Fruit fly (Drosophila melanogaster) whole organism, embryonic: ENCODE data around the gene CG6012.

Source experiments
- Asciz ChIP-seq: fragments of 200-800 bp; sonication (Bioruptor generic); optimal IDR thresholded peaks from 2 replicates; lab custom pipeline; 2017; ENCODE audit warnings: missing biosample characterization, mild to moderate bottlenecking, missing genetic modification characterization, missing genetic modification reagents
- CG10209 ChIP-seq: fragments of 200-800 bp; sonication (Bioruptor generic); optimal IDR thresholded peaks from 3 replicates; lab custom pipeline; 2017; ENCODE audit warnings: missing biosample characterization, mild to moderate bottlenecking, missing genetic modification characterization, missing genetic modification reagents
- CG10274 ChIP-seq: fragments of 200-800 bp; sonication (Bioruptor generic); optimal IDR thresholded peaks from 3 replicates; lab custom pipeline; 2017; ENCODE audit warnings: missing biosample characterization, mild to moderate bottlenecking, missing genetic modification characterization
- CG10543 ChIP-seq: fragments of 200-800 bp; sonication (Bioruptor generic); optimal IDR thresholded peaks from 3 replicates; lab custom pipeline; 2017; ENCODE audit warnings: missing biosample characterization, mild to moderate bottlenecking, missing genetic modification characterization, moderate library complexity
- CG1233 ChIP-seq: fragments of 200-800 bp; sonication (Bioruptor generic); optimal IDR thresholded peaks from 4 replicates; lab custom pipeline; 2018; ENCODE audit warnings: missing biosample characterization, mild to moderate bottlenecking, missing genetic modification characterization
- CG14710 ChIP-seq: fragments of 200-800 bp; sonication (Bioruptor generic); optimal IDR thresholded peaks from 3 replicates; lab custom pipeline; 2019; ENCODE audit warnings: missing biosample characterization, mild to moderate bottlenecking, missing genetic modification characterization, moderate library complexity
- CG17186 ChIP-seq: fragments of 200-800 bp; sonication (Bioruptor generic); optimal IDR thresholded peaks from 3 replicates; lab custom pipeline; 2017; ENCODE audit warnings: missing biosample characterization, missing genetic modification reagents, missing genetic modification characterization
- CG17361 ChIP-seq: fragments of 200-800 bp; sonication (Bioruptor generic); IDR thresholded peaks from 3 replicates; pipeline ENCODE4 v1.3.6; 2022; ENCODE audit warnings: missing biosample characterization, missing genetic modification characterization
- CG1832 ChIP-seq: fragments of 200-800 bp; sonication (Bioruptor generic); optimal IDR thresholded peaks from 2 replicates; lab custom pipeline; 2017; ENCODE audit warnings: missing biosample characterization, mild to moderate bottlenecking, missing genetic modification characterization, inconsistent platforms
- CG42726 ChIP-seq: fragments of 200-800 bp; sonication (Bioruptor generic); IDR thresholded peaks from 2 replicates; pipeline ENCODE4 v1.3.6; 2022; ENCODE audit warnings: missing biosample characterization, missing genetic modification characterization; ENCODE audit not compliant: partially characterized antibody
- CG5953 ChIP-seq: fragments of 200-800 bp; sonication (Bioruptor generic); IDR thresholded peaks from 2 replicates; pipeline ENCODE4 v1.3.6; 2022; ENCODE audit warnings: missing biosample characterization, missing genetic modification characterization
- CG6765 ChIP-seq: fragments of 200-800 bp; sonication (Bioruptor generic); optimal IDR thresholded peaks from 3 replicates; lab custom pipeline; 2017; ENCODE audit warnings: missing biosample characterization, mild to moderate bottlenecking, missing genetic modification characterization
- CG8290 ChIP-seq, 3 experiments: fragments of 200-800 bp; sonication (Bioruptor generic); optimal IDR thresholded peaks; 2 replicates each; lab custom pipeline; 2016 to 2019; ENCODE audit warnings: missing biosample characterization in 3 of 3, missing genetic modification characterization in 3 of 3, mild to moderate bottlenecking in 2 of 3, moderate library complexity in 1 of 3
- CG9817 ChIP-seq: fragments of 200-800 bp; sonication (Bioruptor generic); optimal IDR thresholded peaks from 2 replicates; lab custom pipeline; 2018; ENCODE audit warnings: missing biosample characterization, mild to moderate bottlenecking, missing genetic modification characterization, moderate library complexity
- CoRest ChIP-seq: fragments of 200-800 bp; sonication (Bioruptor generic); optimal IDR thresholded peaks from 3 replicates; lab custom pipeline; 2018; ENCODE audit warnings: missing biosample characterization, mild to moderate bottlenecking, missing genetic modification characterization, moderate library complexity
- Dip3 ChIP-seq: fragments of 200-800 bp; sonication (Bioruptor generic); optimal IDR thresholded peaks from 3 replicates; lab custom pipeline; 2016; ENCODE audit warnings: missing biosample characterization, missing genetic modification characterization
- Doc3 ChIP-seq: fragments of 200-800 bp; sonication (Bioruptor generic); IDR thresholded peaks from 3 replicates; pipeline ENCODE4 v1.3.6; 2022; ENCODE audit warnings: missing biosample characterization, missing genetic modification characterization; ENCODE audit not compliant: partially characterized antibody
- Drgx ChIP-seq: fragments of 200-800 bp; sonication (Bioruptor generic); IDR thresholded peaks from 2 replicates; pipeline ENCODE4 v1.3.6; 2022; ENCODE audit warnings: missing biosample characterization, missing genetic modification characterization
- Ets65A ChIP-seq: fragments of 200-800 bp; sonication (Bioruptor generic); peaks from one replicate; lab custom pipeline; 2016; ENCODE audit warnings: missing biosample characterization, missing genetic modification characterization
- HmgD ChIP-seq: fragments of 200-800 bp; sonication (Bioruptor generic); optimal IDR thresholded peaks from 3 replicates; lab custom pipeline; 2016; ENCODE audit warnings: missing biosample characterization, missing genetic modification characterization
- HmgZ ChIP-seq: fragments of 200-800 bp; sonication (Bioruptor generic); optimal IDR thresholded peaks from 2 replicates; lab custom pipeline; 2018; ENCODE audit warnings: missing biosample characterization, mild to moderate bottlenecking, missing genetic modification characterization
- NC2α ChIP-seq: fragments of 200-800 bp; sonication (Bioruptor generic); optimal IDR thresholded peaks from 2 replicates; lab custom pipeline; 2016; ENCODE audit warnings: missing biosample characterization, missing genetic modification characterization
- Neu2 ChIP-seq: fragments of 200-800 bp; sonication (Bioruptor generic); optimal IDR thresholded peaks from 3 replicates; lab custom pipeline; 2016; ENCODE audit warnings: missing biosample characterization, missing genetic modification characterization, borderline replicate concordance
- Nf-YB ChIP-seq: fragments of 200-800 bp; sonication (Bioruptor generic); optimal IDR thresholded peaks from 3 replicates; lab custom pipeline; 2019; ENCODE audit warnings: missing biosample characterization, mild to moderate bottlenecking, missing genetic modification characterization, moderate library complexity
- Poxn ChIP-seq: fragments of 200-800 bp; sonication (Bioruptor generic); IDR thresholded peaks from 2 replicates; pipeline ENCODE4 v1.3.6; 2022; ENCODE audit warnings: missing biosample characterization, missing genetic modification characterization
- Side ChIP-seq: fragments of 200-800 bp; sonication (Bioruptor generic); optimal IDR thresholded peaks from 2 replicates; lab custom pipeline; 2016; ENCODE audit warnings: missing biosample characterization, missing genetic modification characterization
- Spps ChIP-seq: fragments of 200-800 bp; sonication (Bioruptor generic); optimal IDR thresholded peaks from 2 replicates; lab custom pipeline; 2018; ENCODE audit warnings: missing biosample characterization, mild to moderate bottlenecking, missing genetic modification characterization
- YL-1 ChIP-seq: fragments of 200-800 bp; sonication (Bioruptor generic); optimal IDR thresholded peaks from 3 replicates; lab custom pipeline; 2017; ENCODE audit warnings: missing biosample characterization, mild to moderate bottlenecking, missing genetic modification characterization
- abd-A ChIP-seq: fragments of 200-800 bp; sonication (Bioruptor generic); optimal IDR thresholded peaks from 3 replicates; lab custom pipeline; 2019; ENCODE audit warnings: missing biosample characterization, mild to moderate bottlenecking, missing genetic modification characterization, moderate library complexity
- ap ChIP-seq: fragments of 200-800 bp; sonication (Bioruptor generic); IDR thresholded peaks from 2 replicates; pipeline ENCODE4 v1.3.6; 2022; ENCODE audit warnings: missing biosample characterization, missing genetic modification characterization
- bab2 ChIP-seq: fragments of 200-800 bp; sonication (Bioruptor generic); optimal IDR thresholded peaks from 2 replicates; lab custom pipeline; 2016; ENCODE audit warnings: missing biosample characterization, missing genetic modification characterization
- bbx ChIP-seq: fragments of 200-800 bp; sonication (Bioruptor generic); IDR thresholded peaks from 2 replicates; pipeline ENCODE4 v1.3.6; 2022; ENCODE audit warnings: missing biosample characterization, missing genetic modification characterization; ENCODE audit not compliant: partially characterized antibody
- ci ChIP-seq: fragments of 200-800 bp; sonication (Bioruptor generic); IDR thresholded peaks from 3 replicates; pipeline ENCODE4 v1.3.6; 2022; ENCODE audit warnings: missing biosample characterization, missing genetic modification characterization
- eyg ChIP-seq: fragments of 200-800 bp; sonication (Bioruptor generic); optimal IDR thresholded peaks from 3 replicates; lab custom pipeline; 2016; ENCODE audit warnings: missing biosample characterization, missing genetic modification characterization
- gfzf ChIP-seq: fragments of 200-800 bp; sonication (Bioruptor generic); optimal IDR thresholded peaks from 2 replicates; lab custom pipeline; 2016; ENCODE audit warnings: missing biosample characterization, mild to moderate bottlenecking, missing genetic modification characterization, moderate library complexity
- gt ChIP-seq: fragments of 200-800 bp; sonication (Bioruptor generic); IDR thresholded peaks from 2 replicates; pipeline ENCODE4 v1.3.6; 2022; ENCODE audit warnings: missing biosample characterization, missing genetic modification characterization
- hb ChIP-seq: fragments of 200-800 bp; sonication (Bioruptor generic); IDR thresholded peaks from 3 replicates; pipeline ENCODE4 v1.3.6; 2022; ENCODE audit warnings: missing biosample characterization, missing genetic modification characterization; ENCODE audit not compliant: partially characterized antibody
- hbn ChIP-seq: fragments of 200-800 bp; sonication (Bioruptor generic); IDR thresholded peaks from 2 replicates; pipeline ENCODE4 v1.3.6; 2022; ENCODE audit warnings: missing biosample characterization, missing genetic modification characterization; ENCODE audit not compliant: partially characterized antibody
- lbe ChIP-seq: fragments of 200-800 bp; sonication (Bioruptor generic); optimal IDR thresholded peaks from 2 replicates; lab custom pipeline; 2016; ENCODE audit warnings: missing biosample characterization, mild to moderate bottlenecking, missing genetic modification characterization
- mirr ChIP-seq: fragments of 200-800 bp; sonication (Bioruptor generic); optimal IDR thresholded peaks from 3 replicates; lab custom pipeline; 2018; ENCODE audit warnings: missing biosample characterization, mild to moderate bottlenecking, missing genetic modification characterization
- nerfin-1 ChIP-seq: fragments of 200-800 bp; sonication (Bioruptor generic); optimal IDR thresholded peaks from 3 replicates; lab custom pipeline; 2019; ENCODE audit warnings: missing biosample characterization, mild to moderate bottlenecking, missing genetic modification characterization, moderate library complexity
- nmo ChIP-seq: fragments of 200-800 bp; sonication (Bioruptor generic); optimal IDR thresholded peaks from 2 replicates; lab custom pipeline; 2018; ENCODE audit warnings: missing biosample characterization, mild to moderate bottlenecking, missing genetic modification characterization, moderate library complexity
- pros ChIP-seq: fragments of 200-800 bp; sonication (Bioruptor generic); optimal IDR thresholded peaks from 3 replicates; lab custom pipeline; 2019; ENCODE audit warnings: missing biosample characterization, mild to moderate bottlenecking, missing genetic modification characterization, moderate library complexity
- sens ChIP-seq: fragments of 200-800 bp; sonication (Bioruptor generic); peaks from one replicate; lab custom pipeline; 2016; ENCODE audit warnings: missing biosample characterization, missing genetic modification characterization
- sna ChIP-seq: fragments of 200-800 bp; sonication (Bioruptor generic); IDR thresholded peaks from 2 replicates; pipeline ENCODE4 v1.3.6; 2022; ENCODE audit warnings: missing biosample characterization, missing genetic modification characterization; ENCODE audit not compliant: partially characterized antibody
- ssp ChIP-seq: fragments of 200-800 bp; sonication (Bioruptor generic); IDR thresholded peaks from 2 replicates; pipeline ENCODE4 v1.3.6; 2022; ENCODE audit warnings: missing biosample characterization, missing genetic modification characterization
- toy ChIP-seq: fragments of 200-800 bp; sonication (Bioruptor generic); IDR thresholded peaks from 2 replicates; pipeline ENCODE4 v1.3.6; 2022; ENCODE audit warnings: missing biosample characterization, missing genetic modification characterization
- trem ChIP-seq: fragments of 200-800 bp; optimal IDR thresholded peaks from 3 replicates; lab custom pipeline; 2019; ENCODE audit warnings: missing biosample characterization, mild to moderate bottlenecking, missing genetic modification characterization, moderate library complexity
- vfl ChIP-seq: fragments of 200-800 bp; sonication (Bioruptor generic); optimal IDR thresholded peaks from 2 replicates; lab custom pipeline; 2016; ENCODE audit warnings: missing biosample characterization, missing genetic modification characterization
- zen2 ChIP-seq: fragments of 200-800 bp; sonication (Bioruptor generic); IDR thresholded peaks from 3 replicates; pipeline ENCODE4 v1.3.6; 2022; ENCODE audit warnings: missing biosample characterization, missing genetic modification characterization; ENCODE audit not compliant: partially characterized antibody

CG6012 gene

dm6 chr2L:16879288-16879687, 18.0 kb upstream of the CG6012 start, which contains the start of the genes CG32832, CG31743 and CG34313 (continued):
- TF ChIP-seq sna (GFP tag; lab: Robert Waterston, UW) (peak; percentile 77), trem (tag; lab: Kevin White, UChicago) (peak; percentile 93), vfl (no peak), lbe (GFP tag; lab: Kevin White, UChicago) (no peak), CoRest (peak; percentile 20), ap (GFP tag; lab: Robert Waterston, UW) (no peak), Side (GFP tag; lab: Kevin White, UChicago) (no peak), sens (GFP tag; lab: Kevin White, UChicago) (peak; percentile 72), hbn (GFP tag; lab: Robert Waterston, UW) (peak; percentile 79), YL-1 (GFP tag; lab: Kevin White, UChicago) (peak; percentile 12), eyg (no peak), CG9817 (tag; lab: Kevin White, UChicago) (no peak), Neu2 (GFP tag; lab: Kevin White, UChicago) (no peak), CG14710 (no peak), bab2 (GFP tag; lab: Kevin White, UChicago) (no peak), CG1233 (no peak), Spps (tag; lab: Kevin White, UChicago) (no peak), CG42726 (GFP tag; lab: Robert Waterston, UW) (peak; percentile 40; the same call in 1 of the 2 replicates), Doc3 (GFP tag; lab: Robert Waterston, UW) (peak; percentile 78), Dip3 (GFP tag; lab: Kevin White, UChicago) (no peak), CG17186 (no peak), CG6765 (GFP tag; lab: Kevin White, UChicago) (no peak), ci (GFP tag; lab: Robert Waterston, UW) (peak; percentile 39; the same call in 1 of the 3 replicates), ssp (no peak), abd-A (tag; lab: Kevin White, UChicago) (no peak), pros (GFP tag; lab: Kevin White, UChicago) (no peak), gfzf (no peak), CG10209 (GFP tag; lab: Kevin White, UChicago) (no peak), CG17361 (GFP tag; lab: Robert Waterston, UW) (no peak), Poxn (GFP tag; lab: Robert Waterston, UW) (no peak), HmgD (GFP tag; lab: Kevin White, UChicago) (no peak), gt (no peak), CG1832 (no peak), bbx (GFP tag; lab: Robert Waterston, UW) (peak; percentile 80), nmo (GFP tag; lab: Kevin White, UChicago) (peak; percentile 40), Asciz (GFP tag; lab: Kevin White, UChicago) (no peak), HmgZ (tag; lab: Kevin White, UChicago) (peak; percentile 66), nerfin-1 (tag; lab: Kevin White, UChicago) (no peak), toy (GFP tag; lab: Robert Waterston, UW) (no peak), CG10274 (GFP tag; lab: Kevin White, UChicago) (no peak), CG5953 (no peak), hb (GFP tag; lab: Robert Waterston, UW) (peak; percentile 65; the same call in 1 of the 3 replicates), NC2α (GFP tag; lab: Kevin White, UChicago) (no peak), mirr (GFP tag; lab: Kevin White, UChicago) (no peak), Nf-YB (no peak), zen2 (GFP tag; lab: Robert Waterston, UW) (peak; percentile 64; the same call in 1 of the 3 replicates), Ets65A (no peak), CG8290 (GFP tag; optimal IDR thresholded peaks at IDR 0.05; lab: Kevin White, UChicago) (no peak), CG8290 (tag; optimal IDR thresholded peaks at IDR 0.05; lab: Kevin White, UChicago) (no peak), Drgx (no peak), CG10543 (GFP tag; lab: Kevin White, UChicago) (no peak)
